Worm (Caenorhabditis elegans) whole organism, late embryonic: ENCODE results near the gene C04F6.7.

Source experiments
- ceh-31 ChIP-seq: sonication (generic microtip); optimal IDR thresholded peaks from 2 replicates; lab custom pipeline; 2016; ENCODE audit warnings: missing genetic modification characterization, missing compliant biosample characterization
- elt-2 ChIP-seq: sonication (generic microtip); optimal IDR thresholded peaks from 2 replicates; lab custom pipeline; 2016; ENCODE audit warnings: missing genetic modification reagents, missing genetic modification characterization, missing compliant biosample characterization
- nfya-1 ChIP-seq: sonication (generic microtip); optimal IDR thresholded peaks from 2 replicates; lab custom pipeline; 2017; ENCODE audit warnings: missing genetic modification characterization, mild to moderate bottlenecking, missing compliant biosample characterization, antibody characterized with exemption, moderate library complexity
- pha-4 ChIP-seq: fragments of 150-350 bp; optimal IDR thresholded peaks from 2 replicates; lab custom pipeline; 2018; ENCODE audit warnings: missing biosample characterization, missing genetic modification reagents, missing genetic modification characterization

DNA sequence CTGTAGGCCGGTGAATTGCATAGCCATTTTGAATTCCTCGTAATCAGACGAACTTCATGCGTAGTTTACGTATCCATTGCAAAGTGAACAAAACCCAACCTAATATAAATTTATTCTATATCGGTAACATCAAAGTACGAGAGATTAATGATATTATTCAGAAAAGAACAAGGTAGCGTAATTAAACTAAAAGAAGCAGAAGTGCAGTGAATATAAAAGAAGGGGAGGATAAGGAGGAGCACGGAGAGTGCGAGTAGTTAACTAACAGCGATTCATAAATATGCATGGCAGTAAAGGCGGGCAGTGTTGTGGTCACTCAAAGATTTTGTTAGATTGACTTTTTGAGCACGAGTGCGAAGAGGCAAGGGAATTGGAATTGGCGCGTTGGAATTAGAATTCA is 44.3 kb downstream of the C04F6.7 start, which contains the start of gene clc-3:
- TF ChIP-seq elt-2 (no peak), nfya-1 (tag; lab: Kevin White, UChicago) (no peak), ceh-31 (no peak), pha-4 (tag; lab: Kevin White, UChicago) (no peak)
